Worm (Caenorhabditis elegans): ENCODE data around the gene F12F6.1.
A peak's percentile ranks its signal among the peaks of the same experiment; 100 is the strongest.

F12F6.1 gene

DNA sequence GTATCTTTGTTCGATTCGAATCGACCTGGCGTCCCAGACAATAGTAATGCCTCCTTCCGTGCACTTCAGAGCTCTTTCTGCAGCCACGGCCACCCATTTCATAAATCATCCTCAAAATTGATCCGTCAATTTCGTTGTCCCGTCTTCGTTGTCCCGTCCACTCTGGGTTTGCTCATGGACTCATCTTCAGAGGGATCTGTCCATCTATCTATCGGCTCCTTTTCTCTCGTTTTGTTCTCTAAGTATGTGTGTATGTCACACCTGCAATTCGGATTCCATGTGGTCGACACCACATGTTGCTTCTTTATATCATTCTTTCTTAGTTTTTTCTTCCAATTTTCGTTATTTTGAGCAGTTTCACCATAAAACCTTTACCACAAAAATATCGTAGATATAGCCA lies 11.2 kb upstream of the F12F6.1 start:
- TF ChIP-seq nhr-2 (tag; optimal IDR thresholded peaks at IDR 0.05) = no peak
- TF ChIP-seq unc-62 (GFP tag; optimal IDR thresholded peaks at IDR 0.05) = peak; percentile 74
- TF ChIP-seq mab-5 (tag; optimal IDR thresholded peaks at IDR 0.05) = peak; percentile 14
- TF ChIP-seq unc-39 (tag; optimal IDR thresholded peaks at IDR 0.05) = no peak
- TF ChIP-seq elt-1 (tag; optimal IDR thresholded peaks at IDR 0.05; ENCODE audit: borderline replicate concordance, insufficient read depth) = no peak
- TF ChIP-seq sptf-1 (tag; optimal IDR thresholded peaks at IDR 0.05) = no peak
- no peak for TF ChIP-seq nhr-28 (tag; optimal IDR thresholded peaks at IDR 0.05)
- no peak for TF ChIP-seq snpc-4 (tag; optimal IDR thresholded peaks at IDR 0.05)
- TF ChIP-seq tbx-8 (GFP tag; optimal IDR thresholded peaks at IDR 0.05) = no peak
- peak; percentile 76 for TF ChIP-seq unc-120 (tag; optimal IDR thresholded peaks at IDR 0.05; ENCODE audit: poor library complexity, severe bottlenecking)
- TF ChIP-seq M03D4.4 (tag; optimal IDR thresholded peaks at IDR 0.05) = no peak
- no peak for TF ChIP-seq pha-4 (tag; optimal IDR thresholded peaks at IDR 0.05)

DNA sequence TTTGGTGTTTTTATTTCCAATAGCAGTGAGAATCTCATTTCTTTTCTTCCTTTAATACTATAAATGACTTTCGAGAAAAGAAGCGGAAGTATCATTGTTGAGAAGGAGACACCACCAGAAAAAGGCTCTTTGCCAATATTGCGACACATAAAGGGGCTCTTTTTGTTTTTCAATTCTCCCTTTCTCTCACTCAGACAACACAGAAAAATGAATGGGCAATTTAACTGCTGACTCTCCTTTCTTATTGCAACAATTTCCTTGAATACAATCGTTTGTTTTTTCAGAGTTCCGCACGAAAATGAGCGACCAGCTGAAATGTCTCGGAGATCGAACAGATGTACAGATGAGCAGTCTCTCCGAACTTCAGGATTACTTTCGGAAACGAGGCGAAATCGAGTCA lies 9.4 kb upstream of the F12F6.1 start:
- TF ChIP-seq unc-62 (GFP tag; optimal IDR thresholded peaks at IDR 0.05) (no peak), ces-1 (GFP tag; optimal IDR thresholded peaks at IDR 0.05) (no peak), drap-1 (GFP tag; optimal IDR thresholded peaks at IDR 0.05) (no peak), ceh-43 (GFP tag; optimal IDR thresholded peaks at IDR 0.05) (no peak), lin-13 (tag; optimal IDR thresholded peaks at IDR 0.05) (no peak), elt-1 (tag; optimal IDR thresholded peaks at IDR 0.05; ENCODE audit: borderline replicate concordance, insufficient read depth) (no peak), ceh-39 (tag; optimal IDR thresholded peaks at IDR 0.05) (no peak), hlh-1 (tag; optimal IDR thresholded peaks at IDR 0.05) (no peak), elt-3 (tag; optimal IDR thresholded peaks at IDR 0.05) (no peak), snpc-4 (tag; optimal IDR thresholded peaks at IDR 0.05) (no peak), M03D4.4 (tag; optimal IDR thresholded peaks at IDR 0.05) (no peak), ceh-83 (GFP tag; optimal IDR thresholded peaks at IDR 0.05) (no peak)

DNA sequence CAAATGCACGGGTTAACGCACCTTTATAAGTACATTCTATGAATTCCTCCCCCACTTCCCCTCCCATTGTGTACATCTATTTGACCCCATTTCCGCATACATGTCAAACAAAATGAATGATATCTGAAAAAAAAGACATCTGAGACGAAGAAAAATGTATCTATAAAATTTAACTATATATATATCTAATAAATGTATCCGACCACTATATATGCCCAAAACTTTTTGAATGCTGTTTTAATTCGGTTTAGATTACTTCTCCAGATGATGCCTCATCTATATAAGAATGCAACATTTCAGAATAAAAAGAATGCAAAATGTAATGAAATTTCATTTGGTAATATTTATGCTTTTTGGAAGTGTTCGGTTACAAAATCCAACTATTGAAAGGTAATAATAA lies 5.3 kb upstream of the F12F6.1 start, which contains the start of gene rib-1:
Gene rib-1, plus strand, starts transcription at position 301 of the 400 bp plus-strand sequence.
- TF ChIP-seq mab-5 (tag; optimal IDR thresholded peaks at IDR 0.05) (no peak), pha-4 (tag; optimal IDR thresholded peaks at IDR 0.05) (no peak), sptf-1 (tag; optimal IDR thresholded peaks at IDR 0.05) (no peak), unc-62 (GFP tag; optimal IDR thresholded peaks at IDR 0.05) (no peak), nhr-237 (tag; optimal IDR thresholded peaks at IDR 0.05) (no peak), M03D4.4 (tag; optimal IDR thresholded peaks at IDR 0.05) (no peak), elt-3 (tag; optimal IDR thresholded peaks at IDR 0.05) (no peak)

DNA sequence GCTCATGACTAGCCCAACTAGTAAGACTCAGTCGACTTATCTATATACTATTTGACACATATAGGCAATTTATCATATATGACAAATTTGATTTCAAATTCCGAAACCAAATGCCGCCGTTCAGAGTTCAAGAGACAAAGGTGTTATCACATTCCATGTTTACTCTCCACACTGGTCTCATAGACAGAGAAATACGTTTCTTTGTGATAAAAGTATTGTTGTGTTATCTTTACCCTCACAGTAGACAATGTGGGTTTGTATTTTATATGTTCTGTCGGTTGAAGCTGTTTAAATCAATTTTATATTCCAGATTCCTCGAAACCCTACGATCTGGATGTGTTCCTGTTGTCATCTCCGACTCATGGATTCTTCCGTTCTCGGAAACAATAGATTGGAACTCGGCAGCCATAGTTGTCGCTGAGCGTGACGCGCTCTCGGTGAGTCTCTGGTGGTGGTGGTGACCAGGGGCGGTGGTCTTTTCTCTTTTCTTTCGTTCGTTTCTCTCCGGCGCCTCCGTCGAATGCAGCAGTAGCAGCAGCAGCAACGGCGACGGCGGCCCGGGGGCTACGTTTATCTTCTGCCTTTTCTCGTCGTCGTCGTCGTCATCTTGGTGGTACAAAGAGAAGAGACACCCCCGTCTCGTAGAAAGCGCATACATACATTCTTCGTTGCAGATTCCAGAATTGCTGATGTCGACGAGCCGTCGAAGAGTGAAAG lies 1.1 kb upstream of the F12F6.1 start:
- TF ChIP-seq elt-3 (tag; optimal IDR thresholded peaks at IDR 0.05) (no peak), unc-39 (tag; optimal IDR thresholded peaks at IDR 0.05) (no peak), elt-1 (tag; optimal IDR thresholded peaks at IDR 0.05; ENCODE audit: borderline replicate concordance, insufficient read depth) (no peak), ceh-83 (GFP tag; optimal IDR thresholded peaks at IDR 0.05) (no peak), ceh-39 (tag; optimal IDR thresholded peaks at IDR 0.05) (no peak), snpc-4 (tag; optimal IDR thresholded peaks at IDR 0.05) (no peak), unc-120 (tag; optimal IDR thresholded peaks at IDR 0.05; ENCODE audit: poor library complexity, severe bottlenecking) (no peak), pha-4 (tag; optimal IDR thresholded peaks at IDR 0.05) (no peak), cnd-1 (tag; optimal IDR thresholded peaks at IDR 0.05) (no peak), mep-1 (tag; optimal IDR thresholded peaks at IDR 0.05) (no peak), hlh-1 (tag; optimal IDR thresholded peaks at IDR 0.05) (no peak), nhr-28 (tag; optimal IDR thresholded peaks at IDR 0.05) (no peak), ceh-43 (GFP tag; optimal IDR thresholded peaks at IDR 0.05) (no peak), nhr-76 (tag; optimal IDR thresholded peaks at IDR 0.05) (no peak)

DNA sequence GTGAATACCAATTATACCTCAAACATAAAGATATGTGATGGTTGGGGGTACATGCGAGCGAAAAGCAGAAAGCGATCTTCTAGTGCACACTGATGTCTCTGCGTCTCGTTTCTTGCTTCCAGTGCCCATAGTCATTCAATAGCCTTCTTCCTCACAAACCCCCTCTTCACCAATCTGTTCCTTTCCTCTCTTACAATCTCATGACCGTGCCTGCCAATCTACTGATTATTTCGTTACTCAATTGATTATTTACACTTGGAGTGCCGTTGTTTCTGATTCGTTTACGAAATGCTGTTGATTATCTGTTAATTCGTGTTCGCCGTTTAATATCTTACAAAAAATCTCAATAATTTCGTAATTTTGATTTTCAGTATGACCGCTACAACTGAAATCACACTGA lies 1.1 kb downstream of the F12F6.1 start:
- TF ChIP-seq sptf-1 (tag; optimal IDR thresholded peaks at IDR 0.05) = no peak
- TF ChIP-seq ham-2 (GFP tag; optimal IDR thresholded peaks at IDR 0.05) = peak; percentile 66
- TF ChIP-seq ceh-83 (GFP tag; optimal IDR thresholded peaks at IDR 0.05) = no peak
- TF ChIP-seq nhr-2 (tag; optimal IDR thresholded peaks at IDR 0.05) = no peak
- TF ChIP-seq snpc-4 (tag; optimal IDR thresholded peaks at IDR 0.05) = no peak
- TF ChIP-seq ztf-11 (tag; optimal IDR thresholded peaks at IDR 0.05) = no peak
- TF ChIP-seq pha-4 (tag; optimal IDR thresholded peaks at IDR 0.05) = no peak
- no peak for TF ChIP-seq flh-1 (GFP tag; optimal IDR thresholded peaks at IDR 0.05)

DNA sequence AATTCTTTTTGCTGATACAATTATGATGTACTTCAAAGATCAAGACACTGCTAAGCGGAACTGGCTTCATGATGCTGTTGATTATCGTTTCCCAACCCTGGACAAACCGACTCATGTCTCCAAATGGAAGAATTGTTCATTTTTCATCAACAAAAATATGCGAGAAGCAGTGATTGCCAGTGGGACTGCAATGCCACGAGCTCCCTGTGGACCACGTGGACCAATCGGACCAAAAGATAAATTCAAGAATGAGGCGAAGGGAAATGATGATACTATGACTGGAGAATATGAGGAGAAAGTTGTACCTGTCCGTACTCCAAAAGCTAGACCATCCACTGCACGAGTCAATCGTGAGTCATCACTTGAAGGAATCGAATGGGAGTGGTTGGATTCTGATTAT lies 2.7 kb downstream of the F12F6.1 start:
- TF ChIP-seq sem-2 (GFP tag; optimal IDR thresholded peaks at IDR 0.05) = no peak
- no peak for TF ChIP-seq ztf-11 (tag; optimal IDR thresholded peaks at IDR 0.05)
